Worm (Caenorhabditis elegans) whole organism, L4 larva: ENCODE results near the gene ZC250.4.

ENCODE experiments used
- F37D6.2 ChIP-seq: sonication (generic microtip); optimal IDR thresholded peaks from 2 replicates; lab custom pipeline; 2016; ENCODE audit warnings: mild to moderate bottlenecking, missing genetic modification characterization, missing compliant biosample characterization
- T26A8.4 ChIP-seq: fragments of 200-800 bp; sonication (Bioruptor generic); IDR thresholded peaks from 2 replicates; pipeline ENCODE4 v1.3.6; 2022; ENCODE audit warnings: missing genetic modification characterization, missing compliant biosample characterization
- aha-1 ChIP-seq: fragments of 150-350 bp; peaks from one replicate; lab custom pipeline; 2014; ENCODE audit warnings: missing biosample characterization, missing genetic modification characterization
- ama-1 ChIP-seq: fragments of 150-350 bp; optimal IDR thresholded peaks from 2 replicates; lab custom pipeline; 2014; ENCODE audit warnings: inconsistent platforms, mixed read lengths
- attf-4 ChIP-seq: sonication (generic microtip); optimal IDR thresholded peaks from 3 replicates; lab custom pipeline; 2017; ENCODE audit warnings: missing biosample characterization, missing genetic modification characterization
- ceh-28 ChIP-seq: fragments of 150-350 bp; optimal IDR thresholded peaks from 2 replicates; lab custom pipeline; 2014; ENCODE audit warnings: missing biosample characterization, missing genetic modification reagents, missing genetic modification characterization
- ceh-32 ChIP-seq: sonication (generic microtip); optimal IDR thresholded peaks from 2 replicates; lab custom pipeline; 2016; ENCODE audit warnings: mild to moderate bottlenecking, missing genetic modification characterization, missing compliant biosample characterization; ENCODE audit not compliant: poor library complexity
- ceh-62 ChIP-seq: sonication (generic microtip); optimal IDR thresholded peaks from 2 replicates; lab custom pipeline; 2017; ENCODE audit warnings: missing biosample characterization, missing genetic modification characterization
- ceh-82 ChIP-seq: sonication (generic microtip); optimal IDR thresholded peaks from 2 replicates; lab custom pipeline; 2017; ENCODE audit warnings: missing biosample characterization, missing genetic modification characterization
- daf-12 ChIP-seq: fragments of 150-350 bp; optimal IDR thresholded peaks from 2 replicates; lab custom pipeline; 2014; ENCODE audit warnings: missing biosample characterization, missing genetic modification reagents, missing genetic modification characterization
- daf-16 ChIP-seq, 3 experiments: sonication (generic microtip); optimal IDR thresholded peaks; 2 replicates each; lab custom pipeline; 2016 to 2017; ENCODE audit warnings: missing genetic modification characterization in 3 of 3, missing genetic modification reagents in 3 of 3, mild to moderate bottlenecking in 2 of 3, missing compliant biosample characterization in 2 of 3, missing biosample characterization in 1 of 3, moderate library complexity in 1 of 3
- daf-19 ChIP-seq: fragments of 200-800 bp; sonication (Bioruptor generic); conservative IDR thresholded peaks from 2 replicates; pipeline ENCODE4 v1.3.6; 2022; ENCODE audit warnings: missing genetic modification characterization, missing compliant biosample characterization
- dmd-8 ChIP-seq: fragments of 200-800 bp; sonication (Bioruptor generic); IDR thresholded peaks from 2 replicates; pipeline ENCODE4 v1.3.6; 2022; ENCODE audit warnings: missing genetic modification characterization, missing compliant biosample characterization
- dmd-9 ChIP-seq: fragments of 200-800 bp; sonication (Bioruptor generic); IDR thresholded peaks from 2 replicates; pipeline ENCODE4 v1.3.6; 2022; ENCODE audit warnings: missing genetic modification reagents, missing genetic modification characterization, missing compliant biosample characterization
- dpl-1 ChIP-seq: fragments of 150-350 bp; optimal IDR thresholded peaks from 2 replicates; lab custom pipeline; 2014; ENCODE audit warnings: missing biosample characterization, missing genetic modification reagents, missing genetic modification characterization
- duxl-1 ChIP-seq: sonication (generic microtip); optimal IDR thresholded peaks from 2 replicates; lab custom pipeline; 2016; ENCODE audit warnings: mild to moderate bottlenecking, missing genetic modification characterization, moderate library complexity, missing compliant biosample characterization; ENCODE audit not compliant: poor library complexity
- dve-1 ChIP-seq: sonication (generic microtip); optimal IDR thresholded peaks from 2 replicates; lab custom pipeline; 2017; ENCODE audit warnings: antibody characterized with exemption, mild to moderate bottlenecking, missing genetic modification characterization, missing compliant biosample characterization; ENCODE audit not compliant: insufficient read depth
- egl-43 ChIP-seq: fragments of 200-800 bp; sonication (Bioruptor generic); IDR thresholded peaks from 2 replicates; pipeline ENCODE4 v1.3.6; 2022; ENCODE audit warnings: missing genetic modification reagents, missing genetic modification characterization, missing compliant biosample characterization
- fkh-10 ChIP-seq: fragments of 150-350 bp; optimal IDR thresholded peaks from 2 replicates; lab custom pipeline; 2014; ENCODE audit warnings: missing biosample characterization, missing genetic modification reagents, missing genetic modification characterization
- hif-1 ChIP-seq, 2 experiments: sonication (generic microtip); optimal IDR thresholded peaks; 2 replicates each; lab custom pipeline; 2016 to 2017; ENCODE audit warnings: missing compliant biosample characterization in 2 of 2, missing genetic modification characterization in 2 of 2, missing genetic modification reagents in 2 of 2, missing genotype in 2 of 2, mild to moderate bottlenecking in 1 of 2
- hlh-30 ChIP-seq: sonication (generic microtip); optimal IDR thresholded peaks from 2 replicates; lab custom pipeline; 2017; ENCODE audit warnings: antibody characterized with exemption, mild to moderate bottlenecking, missing genetic modification characterization, missing compliant biosample characterization; ENCODE audit not compliant: insufficient read depth
- hmg-1.1 ChIP-seq: fragments of 200-800 bp; sonication (Bioruptor generic); IDR thresholded peaks from 2 replicates; pipeline ENCODE4 v1.3.6; 2022; ENCODE audit warnings: missing genetic modification reagents, missing genetic modification characterization, missing compliant biosample characterization
- jun-1 ChIP-seq: fragments of 150-350 bp; optimal IDR thresholded peaks from 2 replicates; lab custom pipeline; 2014; ENCODE audit warnings: missing biosample characterization, missing genetic modification reagents, missing genetic modification characterization
- lin-1 ChIP-seq: fragments of 200-800 bp; sonication (Bioruptor generic); IDR thresholded peaks from 2 replicates; pipeline ENCODE4 v1.3.6; 2022; ENCODE audit warnings: missing genetic modification reagents, missing genetic modification characterization, missing compliant biosample characterization
- lin-39 ChIP-seq: fragments of 150-350 bp; optimal IDR thresholded peaks from 2 replicates; lab custom pipeline; 2014; ENCODE audit warnings: missing biosample characterization, missing genetic modification reagents, missing genetic modification characterization
- lsy-2 ChIP-seq, 2 experiments: fragments of 150-350 bp in 1 of 2; sonication (generic microtip) in 1 of 2; optimal IDR thresholded peaks; 2 replicates each; lab custom pipeline; 2014 to 2017; ENCODE audit warnings: missing biosample characterization in 2 of 2, missing genetic modification characterization in 2 of 2
- madf-5 ChIP-seq, 2 experiments: fragments of 200-800 bp; sonication (Bioruptor generic); IDR thresholded peaks; 2 replicates each; pipeline ENCODE4 v1.3.6; 2022; ENCODE audit warnings: missing compliant biosample characterization in 2 of 2, missing genetic modification characterization in 2 of 2
- mep-1 ChIP-seq: fragments of 150-350 bp; sonication (generic microtip); optimal IDR thresholded peaks from 3 replicates; lab custom pipeline; 2014; ENCODE audit warnings: missing biosample characterization, missing genetic modification characterization
- nhr-102 ChIP-seq: sonication (generic microtip); optimal IDR thresholded peaks from 2 replicates; lab custom pipeline; 2016; ENCODE audit warnings: mild to moderate bottlenecking, missing genetic modification characterization, moderate library complexity, missing compliant biosample characterization
- nhr-41 ChIP-seq: fragments of 200-800 bp; sonication (Bioruptor generic); IDR thresholded peaks from 2 replicates; pipeline ENCODE4 v1.3.6; 2022; ENCODE audit warnings: missing genetic modification reagents, missing genetic modification characterization, missing compliant biosample characterization
- nhr-6 ChIP-seq: fragments of 150-350 bp; optimal IDR thresholded peaks from 2 replicates; lab custom pipeline; 2014; ENCODE audit warnings: missing biosample characterization, missing genetic modification characterization
- nhr-76 ChIP-seq: fragments of 150-350 bp; optimal IDR thresholded peaks from 2 replicates; lab custom pipeline; 2014; ENCODE audit warnings: missing biosample characterization, missing genetic modification characterization
- nhr-77 ChIP-seq: fragments of 150-350 bp; optimal IDR thresholded peaks from 2 replicates; lab custom pipeline; 2014; ENCODE audit warnings: missing biosample characterization, missing genetic modification characterization
- pha-4 ChIP-seq, 2 experiments: fragments of 150-350 bp in 1 of 2; fragments of 200-800 bp in 1 of 2; sonication (Bioruptor generic) in 1 of 2; IDR thresholded peaks in 1 of 2; optimal IDR thresholded peaks in 1 of 2; 2 replicates each; pipeline versions ENCODE4 v1.3.6 to Lab custom; 2014 to 2022; ENCODE audit warnings: missing genetic modification characterization in 2 of 2, missing genetic modification reagents in 2 of 2, missing biosample characterization in 1 of 2, missing compliant biosample characterization in 1 of 2
- set-16 ChIP-seq: fragments of 200-800 bp; sonication (Bioruptor generic); IDR thresholded peaks from 2 replicates; pipeline ENCODE4 v1.3.6; 2022; ENCODE audit warnings: missing genetic modification reagents, missing genetic modification characterization, missing compliant biosample characterization
- snpc-1.2 ChIP-seq: fragments of 200-800 bp; sonication (Bioruptor generic); IDR thresholded peaks from 2 replicates; pipeline ENCODE4 v1.3.6; 2022; ENCODE audit warnings: missing genetic modification reagents, missing genetic modification characterization, missing compliant biosample characterization
- snpc-4 ChIP-seq: fragments of 150-350 bp; optimal IDR thresholded peaks from 2 replicates; lab custom pipeline; 2014; ENCODE audit warnings: missing biosample characterization, missing genetic modification characterization
- spr-1 ChIP-seq: sonication (generic microtip); optimal IDR thresholded peaks from 2 replicates; lab custom pipeline; 2016; ENCODE audit warnings: mild to moderate bottlenecking, missing genetic modification characterization, missing compliant biosample characterization
- spr-3 ChIP-seq: fragments of 200-800 bp; sonication (Bioruptor generic); optimal IDR thresholded peaks from 2 replicates; lab custom pipeline; 2018; ENCODE audit warnings: mild to moderate bottlenecking, missing genetic modification characterization, missing compliant biosample characterization
- unc-130 ChIP-seq: sonication (generic microtip); optimal IDR thresholded peaks from 2 replicates; lab custom pipeline; 2016; ENCODE audit warnings: missing genetic modification reagents, missing genetic modification characterization, missing compliant biosample characterization
- unc-62 ChIP-seq, 3 experiments: fragments of 150-350 bp in 1 of 3; sonication (generic microtip); optimal IDR thresholded peaks in 2 of 3; peaks in 1 of 3; 1 replicate in 1 of 3; 2 replicates in 2 of 3; lab custom pipeline; 2014 to 2017; ENCODE audit warnings: missing biosample characterization in 3 of 3, missing genetic modification characterization in 3 of 3, missing genetic modification reagents in 3 of 3, missing genotype in 1 of 3
- zfp-2 ChIP-seq: sonication (generic microtip); optimal IDR thresholded peaks from 2 replicates; lab custom pipeline; 2016; ENCODE audit warnings: mild to moderate bottlenecking, missing genetic modification characterization, missing compliant biosample characterization
- zip-2 ChIP-seq: fragments of 150-350 bp; optimal IDR thresholded peaks from 2 replicates; lab custom pipeline; 2014; ENCODE audit warnings: missing biosample characterization, missing genetic modification characterization

The ZC250.4 gene

DNA sequence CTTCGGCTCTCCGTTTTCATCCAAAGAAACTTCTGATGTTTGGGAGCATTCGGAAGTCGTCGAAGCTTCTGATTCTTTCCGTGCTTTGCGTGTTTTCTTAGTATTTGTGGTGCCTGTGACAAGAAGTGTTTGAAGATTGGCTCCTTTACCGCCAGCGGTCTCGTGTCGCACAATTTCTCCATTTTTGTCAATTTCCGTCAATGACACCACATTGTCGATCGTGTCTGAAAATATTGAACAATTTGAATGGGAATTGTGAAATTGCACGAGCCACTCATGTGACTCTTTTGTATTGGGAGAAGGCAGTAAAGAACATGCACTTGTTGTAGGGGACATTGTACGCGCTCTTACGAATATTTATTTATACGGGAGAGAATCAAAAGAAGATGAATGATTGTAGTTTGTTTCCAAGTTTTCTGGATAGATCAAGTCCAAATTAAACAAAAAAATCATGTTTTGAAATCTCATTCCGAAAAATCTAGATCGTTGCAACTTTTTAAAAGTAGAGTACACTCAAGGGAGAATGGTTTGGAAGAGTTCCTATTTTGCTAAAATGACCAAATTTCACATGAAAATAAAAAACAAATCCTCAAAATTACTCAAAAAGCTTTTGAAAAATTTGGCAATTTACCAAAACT is 29.7 kb upstream of the ZC250.4 start (continued):
- TF ChIP-seq zip-2 (tag; lab: Kevin White, UChicago): no peak
- TF ChIP-seq nhr-77: no peak
- no peak for TF ChIP-seq ceh-32 (tag; lab: Kevin White, UChicago)
- TF ChIP-seq unc-62 (GFP tag; optimal IDR thresholded peaks at IDR 0.05 in 1 of 2; lab: Kevin White, UChicago): peak in 1 of 2 experiments; percentile 79
- TF ChIP-seq unc-62 (tag; optimal IDR thresholded peaks at IDR 0.05; lab: Kevin White, UChicago): no peak
- no peak for TF ChIP-seq jun-1 (tag; lab: Kevin White, UChicago)
- TF ChIP-seq fkh-10: no peak
- TF ChIP-seq ceh-28 (tag; lab: Kevin White, UChicago): no peak
- TF ChIP-seq set-16 (GFP tag; lab: Robert Waterston, UW): no peak
- no peak for TF ChIP-seq lin-1
- no peak for TF ChIP-seq ceh-82 (tag; lab: Kevin White, UChicago)
- TF ChIP-seq dpl-1: no peak
- TF ChIP-seq nhr-41 (GFP tag; lab: Robert Waterston, UW): no peak
- TF ChIP-seq madf-5 (GFP tag; IDR thresholded peaks at IDR 0.05; lab: Robert Waterston, UW): 0 out of 4 replicates have a peak, but pooled peaks of 1 of the 2 experiments have one; percentile 42
- TF ChIP-seq snpc-4 (tag; lab: Kevin White, UChicago): no peak
- TF ChIP-seq nhr-76: no peak
- TF ChIP-seq daf-19 (GFP tag; lab: Robert Waterston, UW): no peak
- no peak for TF ChIP-seq nhr-6 (tag; lab: Kevin White, UChicago)
- peak; percentile 34; the same call in 1 of the 2 replicates for TF ChIP-seq dmd-9 (GFP tag; lab: Robert Waterston, UW)
- TF ChIP-seq attf-4 (tag; lab: Kevin White, UChicago): no peak
- TF ChIP-seq daf-12 (tag; lab: Kevin White, UChicago): no peak
- TF ChIP-seq pha-4 (GFP tag; IDR thresholded peaks at IDR 0.05; lab: Robert Waterston, UW): no peak
- TF ChIP-seq pha-4 (tag; optimal IDR thresholded peaks at IDR 0.05; lab: Kevin White, UChicago): no peak
- TF ChIP-seq ceh-62: no peak
- peak; percentile 24 for TF ChIP-seq mep-1 (tag; lab: Kevin White, UChicago)
- TF ChIP-seq lin-39 (tag; lab: Kevin White, UChicago): no peak

DNA sequence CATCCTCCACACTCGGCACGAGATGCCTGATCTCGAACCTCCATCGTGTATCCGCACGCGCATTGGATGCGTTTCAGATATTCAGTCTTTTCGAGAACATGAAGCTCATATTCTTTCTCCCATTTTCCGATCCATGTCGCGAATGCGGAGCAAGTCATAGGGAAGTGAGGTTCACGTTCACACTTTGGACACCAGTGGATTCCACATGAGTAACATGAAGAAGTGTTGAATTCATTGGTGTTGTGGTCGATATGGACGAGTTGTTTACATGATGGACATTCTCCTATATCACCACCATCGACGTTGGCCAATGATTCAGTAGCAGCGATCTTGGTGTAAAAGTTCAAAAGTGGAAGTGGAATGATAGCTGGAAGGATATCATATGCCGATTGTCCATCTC is 28.0 kb upstream of the ZC250.4 start:
- TF ChIP-seq jun-1 (tag; lab: Kevin White, UChicago): no peak
- TF ChIP-seq aha-1 (tag; lab: Kevin White, UChicago): peak; percentile 96
- 0 out of 2 replicates have a peak, but pooled peaks have one; percentile 23 for TF ChIP-seq dmd-8 (GFP tag; lab: Robert Waterston, UW)

DNA sequence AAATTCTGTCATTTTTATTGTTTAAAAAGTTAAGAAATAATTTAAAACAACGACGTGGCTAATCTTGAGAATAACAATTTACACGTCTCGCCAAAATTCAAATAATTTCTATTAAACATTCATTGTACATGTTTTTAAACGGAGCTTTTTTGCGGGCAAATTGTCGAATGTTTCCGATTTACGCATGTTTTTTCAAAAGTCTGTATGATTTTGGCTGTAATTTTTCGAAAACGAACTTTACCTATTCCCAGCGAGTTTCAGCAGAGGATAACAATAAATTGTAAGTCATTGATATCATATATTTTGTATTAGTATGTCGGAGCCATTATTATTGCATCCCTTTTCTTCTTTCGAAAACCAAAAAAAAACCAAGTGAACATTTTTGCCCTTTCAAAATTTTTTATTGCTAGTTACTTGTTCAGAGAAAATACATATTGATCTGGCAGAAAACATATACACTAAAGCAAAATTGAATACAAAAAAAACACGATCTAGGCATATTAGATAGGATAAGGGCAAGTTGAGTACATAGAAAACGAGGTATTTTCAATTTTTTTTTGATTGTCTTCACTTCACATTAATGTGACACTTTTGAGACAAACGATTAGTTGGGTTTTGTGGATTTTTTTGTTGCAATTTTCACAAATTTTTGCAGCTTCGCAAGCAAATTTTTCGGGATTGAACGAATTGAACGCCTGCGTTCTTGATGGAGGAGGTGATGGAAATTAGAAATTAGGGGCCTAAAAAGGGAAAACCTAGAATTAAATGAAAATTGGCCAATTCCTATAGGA is 25.8 kb upstream of the ZC250.4 start, which contains the start of gene F26F12.2:
Gene F26F12.2, minus strand, starts transcription at position 38 of the 791 bp plus-strand sequence.
- no peak for TF ChIP-seq zfp-2 (tag; lab: Kevin White, UChicago)
- TF ChIP-seq unc-130 (GFP tag; lab: Kevin White, UChicago): no peak
- no peak for TF ChIP-seq duxl-1 (tag; lab: Kevin White, UChicago)
- TF ChIP-seq lsy-2 (tag; optimal IDR thresholded peaks at IDR 0.05; lab: Kevin White, UChicago): no peak
- TF ChIP-seq unc-62 (GFP tag; optimal IDR thresholded peaks at IDR 0.05 in 1 of 2; lab: Kevin White, UChicago): peak in 1 of 2 experiments; percentile 91
- TF ChIP-seq unc-62 (tag; optimal IDR thresholded peaks at IDR 0.05; lab: Kevin White, UChicago): no peak
- TF ChIP-seq dve-1 (tag; lab: Kevin White, UChicago): peak; percentile 68
- TF ChIP-seq F37D6.2 (tag; lab: Kevin White, UChicago): peak; percentile 26
- peak; percentile 84 for TF ChIP-seq aha-1 (tag; lab: Kevin White, UChicago)
- TF ChIP-seq daf-16 (GFP tag; optimal IDR thresholded peaks at IDR 0.05; lab: Kevin White, UChicago): no peak
- TF ChIP-seq daf-16 (tag; optimal IDR thresholded peaks at IDR 0.05; lab: Kevin White, UChicago): peak; percentile 26
- TF ChIP-seq snpc-1.2 (GFP tag; lab: Robert Waterston, UW): peak; percentile 5; the same call in 1 of the 2 replicates
- peak; percentile 79 for TF ChIP-seq ama-1 (lab: Kevin White, UChicago)
- 0 out of 2 replicates have a peak, but pooled peaks have one; percentile 46 for TF ChIP-seq dmd-9 (GFP tag; lab: Robert Waterston, UW)
- peak; percentile 26 for TF ChIP-seq hlh-30 (tag; lab: Kevin White, UChicago)
- TF ChIP-seq hif-1 (tag; optimal IDR thresholded peaks at IDR 0.05; lab: Kevin White, UChicago): peak in 1 of 2 experiments; percentile 11
- peak; percentile 39; the same call in 1 of the 2 replicates for TF ChIP-seq hmg-1.1 (GFP tag; lab: Robert Waterston, UW)
- TF ChIP-seq nhr-102 (tag; lab: Kevin White, UChicago): peak; percentile 6
- no peak for TF ChIP-seq spr-3
- no peak for TF ChIP-seq egl-43 (GFP tag; lab: Robert Waterston, UW)
- TF ChIP-seq T26A8.4 (GFP tag; lab: Robert Waterston, UW): peak; percentile 43; the same call in 1 of the 2 replicates
- TF ChIP-seq madf-5 (GFP tag; IDR thresholded peaks at IDR 0.05; lab: Robert Waterston, UW): peak in 1 of 2 experiments; percentile 17; a peak in 1 of 4 replicates
- peak; percentile 6 for TF ChIP-seq spr-1 (tag; lab: Kevin White, UChicago)
